Worm (Caenorhabditis elegans) whole organism, L1 larva: ENCODE data around the gene sqd-1.
A peak's percentile ranks its signal among the peaks of the same experiment; 100 is the strongest.

Experiments used
- C16A3.4 ChIP-seq: fragments of 150-350 bp; optimal IDR thresholded peaks from 2 replicates; lab custom pipeline; 2014; ENCODE audit warnings: missing biosample characterization, missing genetic modification characterization
- F16B12.6 ChIP-seq: fragments of 150-350 bp; optimal IDR thresholded peaks from 2 replicates; lab custom pipeline; 2014; ENCODE audit warnings: missing biosample characterization, missing genetic modification characterization
- aha-1 ChIP-seq: fragments of 150-350 bp; optimal IDR thresholded peaks from 2 replicates; lab custom pipeline; 2014; ENCODE audit warnings: missing biosample characterization, missing genetic modification characterization
- aly-2 ChIP-seq: fragments of 150-350 bp; optimal IDR thresholded peaks from 2 replicates; lab custom pipeline; 2014; ENCODE audit warnings: missing biosample characterization, missing genetic modification characterization
- ama-1 ChIP-seq: fragments of 150-350 bp; optimal IDR thresholded peaks from 2 replicates; lab custom pipeline; 2014
- ceh-82 ChIP-seq, 3 experiments: fragments of 150-350 bp in 1 of 3; sonication (generic microtip) in 2 of 3; optimal IDR thresholded peaks; 2 replicates each; lab custom pipeline; 2014 to 2017; ENCODE audit warnings: missing biosample characterization in 3 of 3, missing genetic modification characterization in 3 of 3
- ceh-90 ChIP-seq: sonication (generic microtip); optimal IDR thresholded peaks from 2 replicates; lab custom pipeline; 2016; ENCODE audit warnings: missing genetic modification characterization, missing compliant biosample characterization
- ces-1 ChIP-seq: fragments of 150-350 bp; optimal IDR thresholded peaks from 2 replicates; lab custom pipeline; 2014; ENCODE audit warnings: missing biosample characterization, missing genetic modification reagents, missing genetic modification characterization
- dpl-1 ChIP-seq, 3 experiments: fragments of 150-350 bp in 2 of 3; sonication (generic microtip) in 1 of 3; optimal IDR thresholded peaks; 2 replicates each; lab custom pipeline; 2014 to 2017; ENCODE audit warnings: missing biosample characterization in 3 of 3, missing genetic modification characterization in 3 of 3, missing genetic modification reagents in 3 of 3
- efl-1 ChIP-seq, 4 experiments: fragments of 150-350 bp; optimal IDR thresholded peaks in 3 of 4; peaks in 1 of 4; 1 replicate in 1 of 4; 2 replicates in 3 of 4; lab custom pipeline; 2014; ENCODE audit warnings: missing biosample characterization in 2 of 4, missing genetic modification characterization in 2 of 4, missing genetic modification reagents in 2 of 4
- elt-3 ChIP-seq, 6 experiments: fragments of 150-350 bp in 1 of 6; sonication (generic microtip); optimal IDR thresholded peaks; 2 replicates each; lab custom pipeline; 2017 to 2018; ENCODE audit warnings: missing biosample characterization in 6 of 6, missing genetic modification characterization in 6 of 6, inconsistent platforms in 1 of 6
- fkh-10 ChIP-seq: sonication (generic microtip); optimal IDR thresholded peaks from 2 replicates; lab custom pipeline; 2017; ENCODE audit warnings: missing biosample characterization, missing genetic modification reagents, missing genetic modification characterization
- hlh-17 ChIP-seq: fragments of 200-800 bp; sonication (Bioruptor generic); optimal IDR thresholded peaks from 2 replicates; lab custom pipeline; 2018; ENCODE audit warnings: missing genetic modification characterization, mild to moderate bottlenecking, missing compliant biosample characterization, moderate library complexity, borderline replicate concordance
- irx-1 ChIP-seq: sonication (generic microtip); optimal IDR thresholded peaks from 2 replicates; lab custom pipeline; 2016; ENCODE audit warnings: missing genetic modification characterization, missing compliant biosample characterization
- jun-1 ChIP-seq: fragments of 150-350 bp; optimal IDR thresholded peaks from 2 replicates; lab custom pipeline; 2014; ENCODE audit warnings: missing biosample characterization, missing genetic modification reagents, missing genetic modification characterization
- lin-14 ChIP-seq: fragments of 200-800 bp; sonication (Bioruptor generic); optimal IDR thresholded peaks from 2 replicates; lab custom pipeline; 2018; ENCODE audit warnings: mild to moderate bottlenecking, missing genetic modification characterization, moderate library complexity, missing compliant biosample characterization
- lin-35 ChIP-seq, 2 experiments: fragments of 150-350 bp; optimal IDR thresholded peaks; 2 replicates each; lab custom pipeline; 2014; ENCODE audit warnings: missing biosample characterization in 2 of 2, missing genetic modification characterization in 2 of 2, missing genetic modification reagents in 2 of 2
- lin-39 ChIP-seq: fragments of 150-350 bp; optimal IDR thresholded peaks from 2 replicates; lab custom pipeline; 2014; ENCODE audit warnings: missing biosample characterization, missing genetic modification reagents, missing genetic modification characterization
- mab-9 ChIP-seq: fragments of 200-800 bp; sonication (Bioruptor generic); IDR thresholded peaks from 2 replicates; pipeline ENCODE4 v1.3.6; 2022; ENCODE audit warnings: missing genetic modification reagents, missing genetic modification characterization, missing compliant biosample characterization
- mef-2 ChIP-seq: fragments of 150-350 bp; optimal IDR thresholded peaks from 2 replicates; lab custom pipeline; 2014; ENCODE audit warnings: missing biosample characterization, missing genetic modification characterization
- nhr-12 ChIP-seq: sonication (generic microtip); optimal IDR thresholded peaks from 2 replicates; lab custom pipeline; 2017; ENCODE audit warnings: missing biosample characterization, missing genetic modification characterization
- nhr-20 ChIP-seq: sonication (generic microtip); optimal IDR thresholded peaks from 2 replicates; lab custom pipeline; 2016; ENCODE audit warnings: mild to moderate bottlenecking, missing genetic modification characterization, missing compliant biosample characterization
- nhr-71 ChIP-seq: sonication (generic microtip); optimal IDR thresholded peaks from 2 replicates; lab custom pipeline; 2016; ENCODE audit warnings: mild to moderate bottlenecking, missing genetic modification characterization, moderate library complexity, missing compliant biosample characterization
- nhr-76 ChIP-seq: sonication (generic microtip); optimal IDR thresholded peaks from 2 replicates; lab custom pipeline; 2017; ENCODE audit warnings: missing biosample characterization, missing genetic modification characterization
- pag-3 ChIP-seq: sonication (generic microtip); optimal IDR thresholded peaks from 2 replicates; lab custom pipeline; 2017; ENCODE audit warnings: missing genetic modification characterization, mild to moderate bottlenecking, missing compliant biosample characterization, antibody characterized with exemption, borderline replicate concordance; ENCODE audit not compliant: insufficient read depth
- rnt-1 ChIP-seq: sonication (generic microtip); optimal IDR thresholded peaks from 2 replicates; lab custom pipeline; 2016; ENCODE audit warnings: mild to moderate bottlenecking, missing genetic modification characterization, moderate library complexity, missing compliant biosample characterization
- skn-1 ChIP-seq: fragments of 150-350 bp; optimal IDR thresholded peaks from 2 replicates; lab custom pipeline; 2014; ENCODE audit warnings: missing biosample characterization, missing genetic modification characterization
- snu-23 ChIP-seq: sonication (generic microtip); optimal IDR thresholded peaks from 2 replicates; lab custom pipeline; 2016; ENCODE audit warnings: missing genetic modification characterization, missing compliant biosample characterization
- sptf-1 ChIP-seq: fragments of 150-350 bp; optimal IDR thresholded peaks from 2 replicates; lab custom pipeline; 2014; ENCODE audit warnings: missing biosample characterization, missing genetic modification characterization
- tlp-1 ChIP-seq: fragments of 150-350 bp; optimal IDR thresholded peaks from 2 replicates; lab custom pipeline; 2014; ENCODE audit warnings: missing biosample characterization, missing genetic modification characterization
- unc-30 ChIP-seq: sonication (generic microtip); optimal IDR thresholded peaks from 2 replicates; lab custom pipeline; 2017; ENCODE audit warnings: missing biosample characterization, missing genetic modification characterization
- unc-62 ChIP-seq: fragments of 150-350 bp; optimal IDR thresholded peaks from 2 replicates; lab custom pipeline; 2014; ENCODE audit warnings: missing biosample characterization, missing genetic modification reagents, missing genetic modification characterization
- unc-86 ChIP-seq: sonication (generic microtip); optimal IDR thresholded peaks from 2 replicates; lab custom pipeline; 2016; ENCODE audit warnings: missing genetic modification characterization, missing compliant biosample characterization
- vab-15 ChIP-seq: sonication (generic microtip); optimal IDR thresholded peaks from 2 replicates; lab custom pipeline; 2017; ENCODE audit warnings: missing genotype, mild to moderate bottlenecking, missing genetic modification characterization, missing compliant biosample characterization
- xbp-1 ChIP-seq: sonication (generic microtip); optimal IDR thresholded peaks from 2 replicates; lab custom pipeline; 2016; ENCODE audit warnings: missing genetic modification characterization, missing compliant biosample characterization

sqd-1 gene

DNA sequence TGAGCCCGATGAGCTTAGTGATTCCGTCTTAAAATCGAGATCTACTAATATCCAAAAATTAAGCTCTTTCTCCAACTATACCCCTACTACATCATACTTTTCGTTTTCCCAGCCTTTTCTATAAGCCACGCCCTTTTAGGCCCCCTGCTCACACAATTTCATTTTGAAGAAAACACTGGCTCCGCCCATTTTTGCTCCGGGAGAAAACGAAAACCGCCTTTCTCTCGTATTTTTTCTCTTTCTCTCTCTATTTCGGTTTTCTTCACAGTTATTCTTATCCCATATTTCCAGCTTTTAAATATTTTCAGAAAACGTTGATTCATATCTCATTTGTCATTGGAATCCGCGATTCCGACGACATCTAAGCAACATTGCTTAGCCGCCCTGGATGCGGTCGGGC, 37.7 kb downstream of the sqd-1 start, which contains the start of gene Y73B6BL.47:
Y73B6BL.47 (plus strand) TSS at position 301 of the 400 bp plus-strand sequence.
- TF ChIP-seq aha-1 (no peak), nhr-71 (tag; lab: Kevin White, UChicago) (no peak), lin-35 (GFP tag; optimal IDR thresholded peaks at IDR 0.05; lab: Kevin White, UChicago) (no peak), mef-2 (no peak), tlp-1 (tag; lab: Kevin White, UChicago) (no peak), nhr-76 (tag; lab: Kevin White, UChicago) (no peak), sptf-1 (tag; lab: Kevin White, UChicago) (no peak), ceh-82 (tag; optimal IDR thresholded peaks at IDR 0.05; lab: Kevin White, UChicago) (no peak), irx-1 (tag; lab: Kevin White, UChicago) (no peak), snu-23 (GFP tag; lab: Kevin White, UChicago) (no peak), skn-1 (tag; lab: Kevin White, UChicago) (no peak), hlh-17 (GFP tag; lab: Kevin White, UChicago) (no peak), nhr-20 (no peak), mab-9 (GFP tag; lab: Robert Waterston, UW) (no peak), C16A3.4 (no peak), F16B12.6 (tag; lab: Kevin White, UChicago) (no peak)

DNA sequence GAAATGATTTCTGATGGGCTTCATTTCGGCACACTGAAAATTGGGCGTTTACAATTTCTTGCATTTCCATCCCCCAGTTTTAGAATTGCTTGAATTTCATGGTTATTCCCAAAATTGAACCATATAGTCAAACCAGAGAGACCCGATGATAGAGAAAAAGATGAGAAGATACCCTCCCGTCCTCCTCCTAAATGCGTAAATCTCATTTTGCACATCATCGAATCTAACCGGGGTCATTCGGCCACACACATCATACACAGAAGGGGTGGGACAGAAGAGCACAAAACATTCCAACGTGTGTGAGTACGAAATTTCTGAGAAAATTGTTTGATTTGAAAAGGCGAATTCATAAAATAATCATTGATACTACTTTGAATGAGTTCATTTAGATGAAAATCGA, 39.6 kb downstream of the sqd-1 start:
- TF ChIP-seq fkh-10 (GFP tag; lab: Kevin White, UChicago) (peak; percentile 22), ceh-82 (tag; optimal IDR thresholded peaks at IDR 0.05; lab: Kevin White, UChicago) (no peak), lin-39 (tag; lab: Kevin White, UChicago) (no peak), rnt-1 (tag; lab: Kevin White, UChicago) (no peak), efl-1 (optimal IDR thresholded peaks at IDR 0.05; lab: Kevin White, UChicago) (no peak), efl-1 (GFP tag; optimal IDR thresholded peaks at IDR 0.05 in 1 of 2; lab: Kevin White, UChicago) (peak in 1 of 2 experiments; percentile 72), snu-23 (GFP tag; lab: Kevin White, UChicago) (no peak)

DNA sequence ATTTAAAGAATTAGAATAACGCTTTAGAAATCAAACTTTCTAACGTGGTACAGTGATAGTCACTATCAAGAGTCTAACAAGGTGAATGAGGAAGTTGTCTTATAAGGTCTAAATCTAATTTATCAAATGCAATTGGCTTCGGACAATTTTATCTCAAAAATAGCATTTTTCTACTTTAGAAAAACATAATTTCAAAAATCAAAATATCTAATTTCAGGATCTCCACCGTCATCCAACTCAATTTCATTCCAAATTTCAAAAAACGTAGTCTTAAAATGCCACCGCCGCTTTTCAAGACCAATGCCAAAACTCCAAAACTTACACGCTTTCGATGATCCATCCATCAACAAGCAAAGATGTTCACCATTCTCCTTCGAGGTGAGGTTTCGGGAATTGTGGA, 41.1 kb downstream of the sqd-1 start, which contains the start of gene Y73B6BL.270:
Y73B6BL.270 (plus strand) TSS at position 301 of the 400 bp plus-strand sequence.
- TF ChIP-seq dpl-1 (GFP tag; optimal IDR thresholded peaks at IDR 0.05; lab: Kevin White, UChicago) = no peak
- TF ChIP-seq nhr-71 (tag; lab: Kevin White, UChicago) = no peak
- TF ChIP-seq aly-2 (tag; lab: Kevin White, UChicago) = no peak
- TF ChIP-seq elt-3 (tag; optimal IDR thresholded peaks at IDR 0.05; lab: Kevin White, UChicago) = no peak
- no peak for TF ChIP-seq fkh-10 (GFP tag; lab: Kevin White, UChicago)
- no peak for TF ChIP-seq unc-30 (tag; lab: Kevin White, UChicago)
- TF ChIP-seq xbp-1 = no peak
- TF ChIP-seq jun-1 (tag; lab: Kevin White, UChicago) = no peak
- no peak for TF ChIP-seq F16B12.6 (tag; lab: Kevin White, UChicago)
- TF ChIP-seq nhr-12 (tag; lab: Kevin White, UChicago) = no peak
- no peak for TF ChIP-seq vab-15 (tag; lab: Kevin White, UChicago)
- TF ChIP-seq ceh-90 (tag; lab: Kevin White, UChicago) = no peak
- no peak for TF ChIP-seq ama-1 (lab: Kevin White, UChicago)
- no peak for TF ChIP-seq pag-3 (tag; lab: Kevin White, UChicago)
- no peak for TF ChIP-seq unc-62 (GFP tag; lab: Kevin White, UChicago)
- no peak for TF ChIP-seq sptf-1 (tag; lab: Kevin White, UChicago)

DNA sequence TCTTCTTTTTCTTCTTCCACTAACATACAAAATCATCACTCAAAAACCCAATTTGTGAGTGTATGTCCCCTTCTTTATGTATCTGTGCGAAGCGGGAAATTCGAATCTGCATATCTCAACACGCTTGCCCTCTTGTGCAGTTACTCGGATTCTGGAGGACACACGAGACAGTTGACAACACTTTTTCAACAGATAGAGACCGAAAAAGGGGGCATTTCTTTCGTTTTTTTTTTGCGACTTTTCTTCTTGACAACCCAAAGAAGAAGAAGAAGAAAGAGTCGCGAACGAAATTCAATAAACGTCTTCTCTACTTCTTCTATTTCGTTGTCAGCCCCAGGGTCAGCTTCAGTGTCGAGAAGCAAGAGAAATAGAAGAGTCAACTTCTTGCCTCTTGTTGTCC, 42.1 kb downstream of the sqd-1 start:
- TF ChIP-seq lin-14 (GFP tag; lab: Kevin White, UChicago) (peak; percentile 62), ceh-82 (tag; optimal IDR thresholded peaks at IDR 0.05; lab: Kevin White, UChicago) (no peak), nhr-71 (tag; lab: Kevin White, UChicago) (peak; percentile 21), unc-86 (tag; lab: Kevin White, UChicago) (no peak), fkh-10 (GFP tag; lab: Kevin White, UChicago) (peak; percentile 67), ces-1 (GFP tag; lab: Kevin White, UChicago) (peak; percentile 31), efl-1 (optimal IDR thresholded peaks at IDR 0.05; lab: Kevin White, UChicago) (no peak), efl-1 (GFP tag; optimal IDR thresholded peaks at IDR 0.05 in 1 of 2; lab: Kevin White, UChicago) (peak in 1 of 2 experiments; percentile 39)
- TF ChIP-seq, all 84 proteins: peak for 5
